Fruit fly (Drosophila melanogaster) whole organism: ENCODE results near the gene unc.

Experiments
- EcR ChIP-seq, 2 experiments: fragments of >200 bp; optimal IDR thresholded peaks; 2 replicates each; lab custom pipeline; 2017; ENCODE audit warnings: missing biosample characterization in 2 of 2, missing genetic modification characterization in 2 of 2, missing genetic modification reagents in 2 of 2
- psq ChIP-seq: fragments of >200 bp; optimal IDR thresholded peaks from 2 replicates; lab custom pipeline; 2017
- usp ChIP-seq: fragments of >200 bp; optimal IDR thresholded peaks from 2 replicates; lab custom pipeline; 2017; ENCODE audit warnings: missing biosample characterization, missing genetic modification characterization, mixed read lengths

dm6 chrX:21116864-21117464 is at the start of gene unc, which contains the start of gene CG15445:
- no peak for TF ChIP-seq psq (lab: Kevin White, UChicago)
- TF ChIP-seq EcR (GFP tag; optimal IDR thresholded peaks at IDR 0.05; lab: Kevin White, UChicago) = no peak
- no peak for TF ChIP-seq usp (GFP tag; lab: Kevin White, UChicago)
